Worm (Caenorhabditis elegans): Measurements from ENCODE around the gene Y43F8B.7.

The Y43F8B.7 gene

DNA sequence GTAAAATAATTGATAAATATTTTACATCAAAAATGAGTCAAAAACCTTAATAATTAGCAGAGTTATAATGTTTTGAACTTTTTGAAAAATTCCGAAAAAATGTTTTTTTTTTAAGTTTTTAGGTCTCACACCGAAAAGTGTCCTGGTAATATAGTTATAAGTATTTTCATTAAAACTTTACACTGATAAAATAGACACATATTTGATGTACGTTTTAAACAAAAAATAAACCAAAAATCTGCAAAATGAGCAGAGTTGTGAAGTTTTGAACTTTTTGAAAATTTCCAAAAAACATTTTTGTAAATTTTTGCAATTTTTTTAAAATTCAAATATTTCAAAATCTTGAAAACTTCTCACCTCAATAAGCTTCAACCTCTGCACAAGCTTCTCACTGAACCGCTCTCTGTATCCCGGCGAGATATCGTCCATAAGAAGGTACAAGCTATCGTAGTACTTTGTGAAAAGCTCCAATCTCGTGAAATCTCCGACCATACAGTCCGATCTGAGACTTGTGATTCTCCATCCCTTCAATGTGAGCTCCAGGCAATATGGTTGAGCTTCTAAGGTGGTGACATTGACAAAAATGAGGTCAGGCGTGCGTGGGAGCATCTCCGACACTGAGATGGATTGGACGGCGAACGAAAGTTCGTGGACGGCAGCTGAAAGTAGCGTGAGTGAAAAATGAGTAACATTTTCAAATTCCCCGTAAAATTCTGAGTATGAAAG is 30.2 kb downstream of the Y43F8B.7 start:
- TF ChIP-seq ama-1 (optimal IDR thresholded peaks at IDR 0.05) (peak; percentile 52), ztf-1 (GFP tag; conservative IDR thresholded peaks at IDR 0.05) (no peak), unc-55 (GFP tag; optimal IDR thresholded peaks at IDR 0.05) (no peak), mbf-1 (tag; optimal IDR thresholded peaks at IDR 0.05) (no peak)

DNA sequence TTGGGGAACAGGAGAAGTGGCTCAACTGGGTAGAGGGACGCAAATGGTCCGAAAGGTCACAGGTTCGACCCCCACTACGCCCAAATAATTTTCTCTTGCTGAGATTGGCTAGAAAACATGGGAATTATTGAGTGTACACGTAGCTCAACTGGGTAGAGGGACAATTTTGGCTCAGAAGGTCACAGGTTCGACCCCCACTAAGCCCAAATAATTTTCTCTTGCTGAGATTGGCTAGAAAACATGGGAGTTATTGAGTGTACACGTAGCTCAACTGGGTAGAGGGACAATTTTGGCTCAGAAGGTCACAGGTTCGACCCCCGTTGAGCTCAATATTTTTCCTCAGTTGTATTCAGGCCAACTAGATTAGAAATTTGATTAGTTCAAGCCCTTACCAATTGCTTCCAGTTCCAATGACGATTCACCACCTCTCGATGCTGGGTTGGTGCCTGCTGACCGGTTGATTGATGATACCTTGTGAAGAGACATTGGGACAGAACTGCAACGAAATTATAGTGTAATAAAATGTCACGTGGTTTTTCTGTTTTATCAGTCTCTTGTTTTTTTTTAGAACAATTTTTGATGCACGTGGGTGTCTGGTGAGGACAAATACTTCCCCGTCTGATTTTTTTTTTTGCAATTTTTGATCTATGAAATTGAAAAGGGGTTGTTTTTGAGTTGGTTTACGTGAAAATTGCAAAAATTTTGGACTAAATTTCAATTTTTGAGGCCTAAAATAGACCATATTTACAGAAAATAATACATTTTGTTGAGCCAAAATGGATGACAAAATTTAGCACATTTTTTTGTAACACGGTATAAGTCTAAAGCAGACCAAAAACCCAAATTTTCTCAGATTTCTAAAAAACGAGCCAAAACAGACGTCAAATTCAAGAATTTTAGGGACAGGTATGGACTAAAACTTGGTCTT is 31.1 kb downstream of the Y43F8B.7 start:
- TF ChIP-seq nhr-10 (tag; optimal IDR thresholded peaks at IDR 0.05) (no peak), ztf-4 (tag; optimal IDR thresholded peaks at IDR 0.05) (no peak), C34F6.9 (tag; optimal IDR thresholded peaks at IDR 0.05) (peak; percentile 20), nhr-129 (tag; optimal IDR thresholded peaks at IDR 0.05) (peak; percentile 26), nhr-25 (tag; optimal IDR thresholded peaks at IDR 0.05) (peak; percentile 52), unc-55 (GFP tag; optimal IDR thresholded peaks at IDR 0.05) (no peak), Y55F3AM.14 (GFP tag; optimal IDR thresholded peaks at IDR 0.05) (peak; percentile 25), lsy-2 (tag; optimal IDR thresholded peaks at IDR 0.05) (peak in 1 of 2 experiments; percentile 57), sma-9 (GFP tag; optimal IDR thresholded peaks at IDR 0.05) (peak; percentile 85), sma-9 (tag; optimal IDR thresholded peaks at IDR 0.05) (no peak), mdl-1 (tag; optimal IDR thresholded peaks at IDR 0.05) (peak in 1 of 2 experiments; percentile 34)

DNA sequence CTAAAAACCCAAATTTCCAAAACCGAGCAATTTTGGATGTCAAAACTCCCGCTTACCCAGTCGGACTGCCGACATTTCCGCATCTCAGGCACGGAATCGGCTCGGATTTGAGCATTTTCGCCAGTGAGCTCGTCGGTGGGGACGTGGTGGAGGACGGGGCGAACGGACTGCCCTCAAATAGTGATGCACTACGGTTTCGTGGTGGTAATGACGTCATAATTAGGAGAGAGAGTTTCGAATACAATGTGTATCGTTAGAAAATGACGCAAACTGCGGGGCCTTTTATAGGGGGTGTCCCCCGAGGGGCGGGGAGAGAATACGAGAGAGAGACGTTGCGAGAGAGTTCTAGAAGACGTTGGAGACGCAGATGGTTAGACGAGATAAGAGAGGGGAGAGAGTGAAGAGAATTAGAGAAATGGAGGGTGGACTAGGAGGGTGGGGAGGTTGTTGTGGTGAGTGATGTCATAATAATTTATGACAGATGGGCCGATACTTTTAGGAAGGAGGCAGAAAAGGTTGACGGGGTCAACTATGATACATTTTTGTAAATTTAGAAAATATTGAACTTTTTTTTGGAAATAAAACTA is 32.1 kb downstream of the Y43F8B.7 start:
- TF ChIP-seq ceh-82 (tag; optimal IDR thresholded peaks at IDR 0.05) (peak; percentile 14), ama-1 (optimal IDR thresholded peaks at IDR 0.05) (peak; percentile 94), lin-11 (tag; optimal IDR thresholded peaks at IDR 0.05) (peak; percentile 52), lin-13 (GFP tag; optimal IDR thresholded peaks at IDR 0.05) (peak; percentile 90), unc-55 (GFP tag; optimal IDR thresholded peaks at IDR 0.05) (peak; percentile 91), fos-1 (tag; optimal IDR thresholded peaks at IDR 0.05) (peak; percentile 79), nhr-21 (tag; optimal IDR thresholded peaks at IDR 0.05) (peak; percentile 92), blmp-1 (tag; optimal IDR thresholded peaks at IDR 0.05; ENCODE audit: insufficient read depth) (peak; percentile 77), mab-5 (tag; optimal IDR thresholded peaks at IDR 0.05) (peak; percentile 97), ZK546.5 (tag; optimal IDR thresholded peaks at IDR 0.05) (no peak), Y55F3AM.14 (GFP tag; optimal IDR thresholded peaks at IDR 0.05) (peak; percentile 88), ztf-1 (GFP tag; conservative IDR thresholded peaks at IDR 0.05) (no peak), gmeb-1 (tag; optimal IDR thresholded peaks at IDR 0.05) (peak; percentile 77), skn-1 (tag; optimal IDR thresholded peaks at IDR 0.05) (no peak), nhr-6 (tag; optimal IDR thresholded peaks at IDR 0.05) (peak; percentile 88), peb-1 (tag; optimal IDR thresholded peaks at IDR 0.05) (no peak), nhr-237 (tag; optimal IDR thresholded peaks at IDR 0.05) (peak; percentile 47), crh-2 (tag; optimal IDR thresholded peaks at IDR 0.05) (peak; percentile 93), dmd-4 (tag; optimal IDR thresholded peaks at IDR 0.05) (no peak), nhr-129 (tag; optimal IDR thresholded peaks at IDR 0.05) (peak; percentile 88), ceh-16 (tag; optimal IDR thresholded peaks at IDR 0.05) (peak; percentile 47), mdl-1 (tag; optimal IDR thresholded peaks at IDR 0.05) (peak; percentile 75 to 89), nhr-11 (tag; optimal IDR thresholded peaks at IDR 0.05) (no peak), zag-1 (tag; optimal IDR thresholded peaks at IDR 0.05) (peak; percentile 81), nhr-23 (tag; optimal IDR thresholded peaks at IDR 0.05) (no peak), R02D3.7 (tag; optimal IDR thresholded peaks at IDR 0.05) (no peak), ztf-4 (tag; optimal IDR thresholded peaks at IDR 0.05) (peak; percentile 92), elt-3 (tag; optimal IDR thresholded peaks at IDR 0.05) (no peak), lsy-2 (tag; optimal IDR thresholded peaks at IDR 0.05) (peak; percentile 65 to 89), F13H6.1 (tag; optimal IDR thresholded peaks at IDR 0.05) (peak; percentile 88), nhr-10 (tag; optimal IDR thresholded peaks at IDR 0.05) (peak; percentile 71), nhr-77 (tag; optimal IDR thresholded peaks at IDR 0.05) (no peak), sma-9 (GFP tag; optimal IDR thresholded peaks at IDR 0.05) (peak; percentile 98), sma-9 (tag; optimal IDR thresholded peaks at IDR 0.05) (peak; percentile 30), lin-39 (tag; optimal IDR thresholded peaks at IDR 0.05) (peak; percentile 11), nhr-25 (tag; optimal IDR thresholded peaks at IDR 0.05) (peak; percentile 94), unc-62 (GFP tag; optimal IDR thresholded peaks at IDR 0.05) (peak; percentile 73), sma-3 (GFP tag; optimal IDR thresholded peaks at IDR 0.05) (peak; percentile 96), elt-1 (tag; optimal IDR thresholded peaks at IDR 0.05) (no peak), sem-4 (tag; optimal IDR thresholded peaks at IDR 0.05) (peak; percentile 91), alr-1 (tag; optimal IDR thresholded peaks at IDR 0.05) (no peak), snpc-4 (tag; optimal IDR thresholded peaks at IDR 0.05) (peak; percentile 62), unc-39 (tag; optimal IDR thresholded peaks at IDR 0.05) (no peak)

All from whole organism, L2 larva.